Fruit fly (Drosophila melanogaster): Measurements from ENCODE around the gene CG14995.

dm6 chr3L:4148406-4148975 lies 45.4 kb upstream of the CG14995 start, which contains the start of gene CG1299:
- TF ChIP-seq Dll (optimal IDR thresholded peaks at IDR 0.05) (no peak), CG8478 (optimal IDR thresholded peaks at IDR 0.05) (no peak), psq (optimal IDR thresholded peaks at IDR 0.05) (no peak)

All from whole organism.